Fruit fly (Drosophila melanogaster) whole organism, embryonic: Measurements from ENCODE around the gene Cpr11B.

ENCODE experiments used
- Atf6 ChIP-seq: fragments of 200-800 bp; sonication (Bioruptor generic); IDR thresholded peaks from 2 replicates; pipeline ENCODE4 v1.3.6; 2022; ENCODE audit warnings: missing biosample characterization, missing genetic modification characterization
- CG12155 ChIP-seq: fragments of 200-800 bp; sonication (Bioruptor generic); optimal IDR thresholded peaks from 3 replicates; lab custom pipeline; 2016; ENCODE audit warnings: missing biosample characterization, missing genetic modification characterization
- CG1529 ChIP-seq: fragments of 200-800 bp; sonication (Bioruptor generic); optimal IDR thresholded peaks from 3 replicates; lab custom pipeline; 2018; ENCODE audit warnings: missing biosample characterization, missing genetic modification characterization
- CG15479 ChIP-seq: fragments of 200-800 bp; sonication (Bioruptor generic); optimal IDR thresholded peaks from 3 replicates; lab custom pipeline; 2019; ENCODE audit warnings: missing biosample characterization, mild to moderate bottlenecking, missing genetic modification characterization, moderate library complexity
- CG15601 ChIP-seq: fragments of 200-800 bp; sonication (Bioruptor generic); optimal IDR thresholded peaks from 3 replicates; lab custom pipeline; 2019; ENCODE audit warnings: missing biosample characterization, mild to moderate bottlenecking, missing genetic modification characterization, moderate library complexity
- CG1603 ChIP-seq: fragments of 200-800 bp; sonication (Bioruptor generic); optimal IDR thresholded peaks from 2 replicates; lab custom pipeline; 2019; ENCODE audit warnings: missing biosample characterization, mild to moderate bottlenecking, missing genetic modification characterization, moderate library complexity
- CG17186 ChIP-seq: fragments of 200-800 bp; sonication (Bioruptor generic); optimal IDR thresholded peaks from 3 replicates; lab custom pipeline; 2017; ENCODE audit warnings: missing biosample characterization, missing genetic modification reagents, missing genetic modification characterization
- CG1792 ChIP-seq: fragments of 200-800 bp; sonication (Bioruptor generic); optimal IDR thresholded peaks from 2 replicates; lab custom pipeline; 2016; ENCODE audit warnings: missing biosample characterization, missing genetic modification characterization
- CG2199 ChIP-seq: fragments of 200-800 bp; sonication (Bioruptor generic); IDR thresholded peaks from 3 replicates; pipeline ENCODE4 v1.3.6; 2022; ENCODE audit warnings: missing biosample characterization, missing genetic modification characterization
- CG2202 ChIP-seq: fragments of 200-800 bp; sonication (Bioruptor generic); optimal IDR thresholded peaks from 2 replicates; lab custom pipeline; 2018; ENCODE audit warnings: missing biosample characterization, mild to moderate bottlenecking, missing genetic modification characterization
- CG31365 ChIP-seq: fragments of 200-800 bp; sonication (Bioruptor generic); optimal IDR thresholded peaks from 2 replicates; lab custom pipeline; 2018; ENCODE audit warnings: missing biosample characterization, mild to moderate bottlenecking, missing genetic modification characterization
- CG32532 ChIP-seq: fragments of 200-800 bp; sonication (Bioruptor generic); IDR thresholded peaks from 2 replicates; pipeline ENCODE4 v1.3.6; 2022; ENCODE audit warnings: missing biosample characterization, missing genetic modification characterization
- CG33213 ChIP-seq: fragments of 200-800 bp; sonication (Bioruptor generic); optimal IDR thresholded peaks from 3 replicates; lab custom pipeline; 2016; ENCODE audit warnings: missing biosample characterization, missing genetic modification characterization
- CG42726 ChIP-seq: fragments of 200-800 bp; sonication (Bioruptor generic); IDR thresholded peaks from 2 replicates; pipeline ENCODE4 v1.3.6; 2022; ENCODE audit warnings: missing biosample characterization, missing genetic modification characterization; ENCODE audit not compliant: partially characterized antibody
- CG4360 ChIP-seq: fragments of 200-800 bp; sonication (Bioruptor generic); IDR thresholded peaks from 2 replicates; pipeline ENCODE4 v1.3.6; 2022; ENCODE audit warnings: missing biosample characterization, missing genetic modification characterization
- CG8765 ChIP-seq: fragments of 200-800 bp; sonication (Bioruptor generic); IDR thresholded peaks from 2 replicates; pipeline ENCODE4 v1.3.6; 2022; ENCODE audit warnings: missing biosample characterization, missing genetic modification characterization
- Doc3 ChIP-seq: fragments of 200-800 bp; sonication (Bioruptor generic); IDR thresholded peaks from 3 replicates; pipeline ENCODE4 v1.3.6; 2022; ENCODE audit warnings: missing biosample characterization, missing genetic modification characterization; ENCODE audit not compliant: partially characterized antibody
- ERR ChIP-seq: fragments of 200-800 bp; sonication (Bioruptor generic); optimal IDR thresholded peaks from 2 replicates; lab custom pipeline; 2016; ENCODE audit warnings: missing biosample characterization, missing genetic modification characterization
- Hand ChIP-seq: fragments of 200-800 bp; sonication (Bioruptor generic); optimal IDR thresholded peaks from 2 replicates; lab custom pipeline; 2017; ENCODE audit warnings: mild to moderate bottlenecking, missing biosample characterization, missing genetic modification reagents, missing genetic modification characterization
- Hey ChIP-seq: fragments of 200-800 bp; sonication (Bioruptor generic); optimal IDR thresholded peaks from 3 replicates; lab custom pipeline; 2018; ENCODE audit warnings: missing biosample characterization, mild to moderate bottlenecking, missing genetic modification characterization
- Kr ChIP-seq: fragments of 200-800 bp; sonication (Bioruptor generic); optimal IDR thresholded peaks from 2 replicates; lab custom pipeline; 2017; ENCODE audit warnings: missing biosample characterization, mild to moderate bottlenecking, missing genetic modification characterization
- Lhr ChIP-seq: fragments of 200-800 bp; sonication (Bioruptor generic); optimal IDR thresholded peaks from 3 replicates; lab custom pipeline; 2017; ENCODE audit warnings: mild to moderate bottlenecking, missing biosample characterization, missing genetic modification reagents, missing genetic modification characterization
- MESR4 ChIP-seq: fragments of 200-800 bp; sonication (Bioruptor generic); optimal IDR thresholded peaks from 2 replicates; lab custom pipeline; 2018; ENCODE audit warnings: missing biosample characterization, mild to moderate bottlenecking, missing genetic modification characterization, moderate library complexity
- Neu2 ChIP-seq: fragments of 200-800 bp; sonication (Bioruptor generic); optimal IDR thresholded peaks from 3 replicates; lab custom pipeline; 2016; ENCODE audit warnings: missing biosample characterization, missing genetic modification characterization, borderline replicate concordance
- Oli ChIP-seq: fragments of 200-800 bp; sonication (Bioruptor generic); optimal IDR thresholded peaks from 2 replicates; lab custom pipeline; 2018; ENCODE audit warnings: missing biosample characterization, mild to moderate bottlenecking, missing genetic modification characterization, moderate library complexity
- Opbp ChIP-seq: fragments of 200-800 bp; sonication (Bioruptor generic); IDR thresholded peaks from 3 replicates; pipeline ENCODE4 v1.3.6; 2022; ENCODE audit warnings: missing biosample characterization, missing genetic modification characterization; ENCODE audit not compliant: partially characterized antibody
- Side ChIP-seq: fragments of 200-800 bp; sonication (Bioruptor generic); optimal IDR thresholded peaks from 2 replicates; lab custom pipeline; 2016; ENCODE audit warnings: missing biosample characterization, missing genetic modification characterization
- Spps ChIP-seq: fragments of 200-800 bp; sonication (Bioruptor generic); optimal IDR thresholded peaks from 2 replicates; lab custom pipeline; 2018; ENCODE audit warnings: missing biosample characterization, mild to moderate bottlenecking, missing genetic modification characterization
- Sry-β ChIP-seq: fragments of 200-800 bp; sonication (Bioruptor generic); optimal IDR thresholded peaks from 2 replicates; lab custom pipeline; 2018; ENCODE audit warnings: missing biosample characterization, mild to moderate bottlenecking, missing genetic modification characterization, moderate library complexity
- ac ChIP-seq: fragments of 200-800 bp; sonication (Bioruptor generic); optimal IDR thresholded peaks from 3 replicates; lab custom pipeline; 2017; ENCODE audit warnings: missing biosample characterization, mild to moderate bottlenecking, missing genetic modification characterization
- cas ChIP-seq: fragments of 200-800 bp; sonication (Bioruptor generic); IDR thresholded peaks from 2 replicates; pipeline ENCODE4 v1.3.6; 2022; ENCODE audit warnings: missing biosample characterization, missing genetic modification characterization
- caup ChIP-seq: fragments of 200-800 bp; sonication (Bioruptor generic); optimal IDR thresholded peaks from 3 replicates; lab custom pipeline; 2017; ENCODE audit warnings: missing biosample characterization, mild to moderate bottlenecking, missing genetic modification characterization, moderate library complexity; ENCODE audit not compliant: severe bottlenecking
- chif ChIP-seq, 2 experiments: fragments of 200-800 bp; sonication (Bioruptor generic); optimal IDR thresholded peaks; 3 replicates each; lab custom pipeline; 2016; ENCODE audit warnings: missing biosample characterization in 2 of 2, missing genetic modification characterization in 2 of 2
- cwo ChIP-seq: fragments of 200-800 bp; sonication (Bioruptor generic); optimal IDR thresholded peaks from 3 replicates; lab custom pipeline; 2017; ENCODE audit warnings: missing biosample characterization, missing genetic modification characterization, mild to moderate bottlenecking, moderate library complexity, missing genetic modification reagents
- dm ChIP-seq: fragments of 200-800 bp; sonication (Bioruptor generic); optimal IDR thresholded peaks from 3 replicates; lab custom pipeline; 2016; ENCODE audit warnings: missing biosample characterization, missing genetic modification characterization
- dpn ChIP-seq, 2 experiments: fragments of 200-800 bp; sonication (Bioruptor generic); optimal IDR thresholded peaks; 3 replicates each; lab custom pipeline; 2016; ENCODE audit warnings: missing biosample characterization in 2 of 2, missing genetic modification characterization in 2 of 2
- esg ChIP-seq: fragments of 200-800 bp; sonication (Bioruptor generic); conservative IDR thresholded peaks from 2 replicates; pipeline ENCODE4 v1.3.6; 2022; ENCODE audit warnings: missing biosample characterization, missing genetic modification characterization
- gcm ChIP-seq: fragments of 200-800 bp; sonication (Bioruptor generic); optimal IDR thresholded peaks from 2 replicates; lab custom pipeline; 2019; ENCODE audit warnings: missing biosample characterization, mild to moderate bottlenecking, missing genetic modification characterization, moderate library complexity
- gfzf ChIP-seq: fragments of 200-800 bp; sonication (Bioruptor generic); optimal IDR thresholded peaks from 2 replicates; lab custom pipeline; 2016; ENCODE audit warnings: missing biosample characterization, mild to moderate bottlenecking, missing genetic modification characterization, moderate library complexity
- grn ChIP-seq: fragments of 200-800 bp; sonication (Bioruptor generic); optimal IDR thresholded peaks from 3 replicates; lab custom pipeline; 2017; ENCODE audit warnings: missing biosample characterization, missing genetic modification characterization
- gro ChIP-seq: fragments of 200-800 bp; sonication (Bioruptor generic); optimal IDR thresholded peaks from 2 replicates; lab custom pipeline; 2016; ENCODE audit warnings: missing biosample characterization, missing genetic modification characterization
- lilli ChIP-seq: fragments of 200-800 bp; sonication (Bioruptor generic); optimal IDR thresholded peaks from 3 replicates; lab custom pipeline; 2016; ENCODE audit warnings: missing biosample characterization, missing genetic modification characterization
- lmd ChIP-seq: fragments of 200-800 bp; sonication (Bioruptor generic); IDR thresholded peaks from 2 replicates; pipeline ENCODE4 v1.3.6; 2022; ENCODE audit warnings: missing biosample characterization, missing genetic modification characterization
- maf-S ChIP-seq: fragments of 200-800 bp; sonication (Bioruptor generic); optimal IDR thresholded peaks from 2 replicates; lab custom pipeline; 2016; ENCODE audit warnings: missing biosample characterization, missing genetic modification characterization
- onecut ChIP-seq: fragments of 200-800 bp; sonication (Bioruptor generic); IDR thresholded peaks from 2 replicates; pipeline ENCODE4 v1.3.6; 2022; ENCODE audit warnings: missing biosample characterization, missing genetic modification characterization
- sens ChIP-seq: fragments of 200-800 bp; sonication (Bioruptor generic); peaks from one replicate; lab custom pipeline; 2016; ENCODE audit warnings: missing biosample characterization, missing genetic modification characterization
- sisA ChIP-seq: fragments of 200-800 bp; sonication (Bioruptor generic); IDR thresholded peaks from 2 replicates; pipeline ENCODE4 v1.3.6; 2022; ENCODE audit warnings: missing biosample characterization, missing genetic modification characterization
- vvl ChIP-seq: fragments of 200-800 bp; sonication (Bioruptor generic); IDR thresholded peaks from 2 replicates; pipeline ENCODE4 v1.3.6; 2022; ENCODE audit warnings: missing biosample characterization, missing genetic modification characterization
- wdn ChIP-seq: fragments of 200-800 bp; sonication (Bioruptor generic); IDR thresholded peaks from 2 replicates; pipeline ENCODE4 v1.3.6; 2022; ENCODE audit warnings: missing biosample characterization, missing genetic modification characterization
- yki ChIP-seq: fragments of >200 bp; optimal IDR thresholded peaks from 3 replicates; lab custom pipeline; 2018
- zen2 ChIP-seq: fragments of 200-800 bp; sonication (Bioruptor generic); IDR thresholded peaks from 3 replicates; pipeline ENCODE4 v1.3.6; 2022; ENCODE audit warnings: missing biosample characterization, missing genetic modification characterization; ENCODE audit not compliant: partially characterized antibody
- zf30C ChIP-seq: fragments of 200-800 bp; sonication (Bioruptor generic); optimal IDR thresholded peaks from 3 replicates; lab custom pipeline; 2018; ENCODE audit warnings: missing biosample characterization, mild to moderate bottlenecking, missing genetic modification characterization

The Cpr11B gene

dm6 chrX:12539215-12539614, 13.7 kb upstream of the Cpr11B start (continued):
- TF ChIP-seq Oli (peak; percentile 24), CG1603 (tag; lab: Kevin White, UChicago) (peak; percentile 49), CG2199 (GFP tag; lab: Robert Waterston, UW) (no peak), gfzf (GFP tag; lab: Kevin White, UChicago) (no peak), Opbp (no peak), Hand (GFP tag; lab: Kevin White, UChicago) (no peak), gro (GFP tag; lab: Kevin White, UChicago) (no peak), Sry-β (GFP tag; lab: Kevin White, UChicago) (no peak), maf-S (no peak), CG8765 (GFP tag; lab: Robert Waterston, UW) (no peak), Hey (no peak), CG1529 (no peak), CG42726 (GFP tag; lab: Robert Waterston, UW) (no peak), gcm (GFP tag; lab: Kevin White, UChicago) (no peak), CG1792 (GFP tag; lab: Kevin White, UChicago) (no peak), vvl (no peak), CG15601 (no peak), CG4360 (GFP tag; lab: Robert Waterston, UW) (no peak), ac (GFP tag; lab: Kevin White, UChicago) (no peak), CG2202 (tag; lab: Kevin White, UChicago) (no peak), CG31365 (tag; lab: Kevin White, UChicago) (no peak), CG15479 (GFP tag; lab: Kevin White, UChicago) (no peak), Doc3 (GFP tag; lab: Robert Waterston, UW) (no peak), MESR4 (GFP tag; lab: Kevin White, UChicago) (no peak), Atf6 (GFP tag; lab: Robert Waterston, UW) (peak; percentile 24; the same call in 1 of the 2 replicates), dpn (GFP tag; optimal IDR thresholded peaks at IDR 0.05; lab: Kevin White, UChicago) (no peak), onecut (GFP tag; lab: Robert Waterston, UW) (peak; percentile 22; the same call in 1 of the 2 replicates), caup (GFP tag; lab: Kevin White, UChicago) (peak; percentile 25), Neu2 (GFP tag; lab: Kevin White, UChicago) (no peak), esg (no peak), chif (GFP tag; optimal IDR thresholded peaks at IDR 0.05; lab: Kevin White, UChicago) (no peak), Spps (tag; lab: Kevin White, UChicago) (no peak), lilli (GFP tag; lab: Kevin White, UChicago) (peak; percentile 3), ERR (GFP tag; lab: Kevin White, UChicago) (no peak), zf30C (GFP tag; lab: Kevin White, UChicago) (no peak), lmd (GFP tag; lab: Robert Waterston, UW) (peak; percentile 8; the same call in 1 of the 2 replicates), zen2 (GFP tag; lab: Robert Waterston, UW) (no peak), sens (GFP tag; lab: Kevin White, UChicago) (no peak), CG33213 (GFP tag; lab: Kevin White, UChicago) (no peak), CG12155 (peak; percentile 5), dm (no peak), Side (GFP tag; lab: Kevin White, UChicago) (no peak), sisA (peak; percentile 17; the same call in 1 of the 2 replicates), Lhr (GFP tag; lab: Kevin White, UChicago) (no peak), yki (lab: Kevin White, UChicago) (no peak), Kr (no peak), wdn (GFP tag; lab: Robert Waterston, UW) (no peak), cas (GFP tag; lab: Robert Waterston, UW) (no peak), grn (GFP tag; lab: Kevin White, UChicago) (no peak), cwo (no peak), CG32532 (GFP tag; lab: Robert Waterston, UW) (0 out of 2 replicates have a peak, but pooled peaks have one; percentile 37), CG17186 (no peak)
